Fruit fly (Drosophila melanogaster): ENCODE measurements around the gene CG42371.

DNA sequence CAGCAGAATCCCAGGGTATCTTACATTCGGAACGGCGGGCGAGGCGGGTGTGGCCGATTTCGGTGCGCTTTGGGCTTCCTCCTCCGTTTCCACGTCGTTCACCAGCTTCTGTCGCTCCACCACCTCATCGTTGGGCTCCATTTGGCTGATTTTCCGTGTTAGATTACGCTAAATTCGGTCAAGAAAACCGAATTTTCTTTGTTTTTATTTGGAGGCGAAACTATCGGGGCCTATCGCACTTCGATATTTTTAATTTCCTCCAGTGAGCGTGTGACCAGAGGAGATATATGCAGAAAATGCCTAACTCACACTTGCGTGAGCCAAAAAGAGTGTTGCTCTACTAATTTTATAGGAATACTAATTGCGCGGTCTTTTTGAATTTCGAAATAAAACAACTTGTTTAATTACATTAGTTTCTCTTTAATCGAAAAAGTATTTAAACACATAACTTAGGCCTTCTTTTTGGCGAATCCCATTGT, 24.9 kb downstream of the CG42371 start, which contains the start of gene CG10874:
- TF ChIP-seq Myc (optimal IDR thresholded peaks at IDR 0.05) (no peak), ttk (optimal IDR thresholded peaks at IDR 0.05) (no peak)

Data from Kc167 (cell line).